Fruit fly (Drosophila melanogaster) whole organism, wandering third instar larva: Measurements from ENCODE around the gene Txl.

Source experiments
- OdsH ChIP-seq: fragments of 200-800 bp; sonication (Bioruptor generic); optimal IDR thresholded peaks from 2 replicates; lab custom pipeline; 2016; ENCODE audit warnings: missing biosample characterization, mild to moderate bottlenecking, missing genetic modification characterization
- Rel ChIP-seq, 2 experiments: fragments of 200-800 bp; sonication (Bioruptor generic) in 1 of 2; optimal IDR thresholded peaks; 2 replicates in 1 of 2; 3 replicates in 1 of 2; lab custom pipeline; 2016 to 2019; ENCODE audit warnings: mild to moderate bottlenecking in 2 of 2, missing biosample characterization in 2 of 2, missing genetic modification characterization in 2 of 2, moderate library complexity in 1 of 2
- Sp1 ChIP-seq: fragments of 200-800 bp; sonication (Bioruptor generic); optimal IDR thresholded peaks from 3 replicates; lab custom pipeline; 2019; ENCODE audit warnings: missing biosample characterization, mild to moderate bottlenecking, missing genetic modification characterization, moderate library complexity
- usp ChIP-seq: fragments of >200 bp; optimal IDR thresholded peaks from 2 replicates; lab custom pipeline; 2017; ENCODE audit warnings: missing biosample characterization, missing genetic modification characterization

dm6 chr3L:5770817-5771425 lies 5.3 kb downstream of the Txl start:
- TF ChIP-seq Sp1 (GFP tag; lab: Kevin White, UChicago) (peak; percentile 88), OdsH (GFP tag; lab: Kevin White, UChicago) (peak; percentile 94), Rel (GFP tag; optimal IDR thresholded peaks at IDR 0.05; lab: Kevin White, UChicago) (no peak), Rel (tag; optimal IDR thresholded peaks at IDR 0.05; lab: Kevin White, UChicago) (peak; percentile 86), usp (no peak)
